Fruit fly (Drosophila melanogaster) whole organism, embryonic: ENCODE data around the gene CG2681.

Source experiments
- Antp ChIP-seq: fragments of 200-800 bp; sonication (Bioruptor generic); optimal IDR thresholded peaks from 3 replicates; lab custom pipeline; 2016; ENCODE audit warnings: missing biosample characterization, missing genetic modification characterization
- Atf-2 ChIP-seq: fragments of 200-800 bp; sonication (Bioruptor generic); optimal IDR thresholded peaks from 2 replicates; lab custom pipeline; 2016; ENCODE audit warnings: missing biosample characterization, missing genetic modification characterization
- B-H2 ChIP-seq: fragments of 200-800 bp; sonication (Bioruptor generic); optimal IDR thresholded peaks from 2 replicates; lab custom pipeline; 2018; ENCODE audit warnings: missing biosample characterization, mild to moderate bottlenecking, missing genetic modification characterization
- CG10366 ChIP-seq: fragments of 200-800 bp; sonication (Bioruptor generic); IDR thresholded peaks from 2 replicates; pipeline ENCODE4 v1.3.6; 2022; ENCODE audit warnings: missing biosample characterization, missing genetic modification characterization
- CG11093 ChIP-seq: fragments of 200-800 bp; sonication (Bioruptor generic); IDR thresholded peaks from 3 replicates; pipeline ENCODE4 v1.3.6; 2022; ENCODE audit warnings: missing biosample characterization, missing genetic modification characterization
- CG12104 ChIP-seq: fragments of 200-800 bp; sonication (Bioruptor generic); optimal IDR thresholded peaks from 3 replicates; lab custom pipeline; 2016; ENCODE audit warnings: missing biosample characterization, missing genetic modification characterization
- CG12299 ChIP-seq: fragments of 200-800 bp; sonication (Bioruptor generic); optimal IDR thresholded peaks from 2 replicates; lab custom pipeline; 2018; ENCODE audit warnings: missing biosample characterization, mild to moderate bottlenecking, missing genetic modification characterization
- CG13287 ChIP-seq: fragments of 200-800 bp; sonication (Bioruptor generic); IDR thresholded peaks from 2 replicates; pipeline ENCODE4 v1.3.6; 2022; ENCODE audit warnings: missing biosample characterization, missing genetic modification characterization; ENCODE audit not compliant: partially characterized antibody
- CG15011 ChIP-seq: fragments of 200-800 bp; sonication (Bioruptor generic); optimal IDR thresholded peaks from 3 replicates; lab custom pipeline; 2018; ENCODE audit warnings: missing biosample characterization, mild to moderate bottlenecking, missing genetic modification characterization
- CG1647 ChIP-seq: fragments of 200-800 bp; sonication (Bioruptor generic); optimal IDR thresholded peaks from 3 replicates; lab custom pipeline; 2016; ENCODE audit warnings: missing biosample characterization, missing genetic modification characterization
- CG17186 ChIP-seq: fragments of 200-800 bp; sonication (Bioruptor generic); optimal IDR thresholded peaks from 3 replicates; lab custom pipeline; 2017; ENCODE audit warnings: missing biosample characterization, missing genetic modification reagents, missing genetic modification characterization
- CG1832 ChIP-seq: fragments of 200-800 bp; sonication (Bioruptor generic); optimal IDR thresholded peaks from 2 replicates; lab custom pipeline; 2017; ENCODE audit warnings: missing biosample characterization, mild to moderate bottlenecking, missing genetic modification characterization, inconsistent platforms
- CG30431 ChIP-seq: fragments of 200-800 bp; sonication (Bioruptor generic); optimal IDR thresholded peaks from 2 replicates; lab custom pipeline; 2017; ENCODE audit warnings: missing biosample characterization, missing genetic modification characterization
- CG3065 ChIP-seq: fragments of 200-800 bp; sonication (Bioruptor generic); optimal IDR thresholded peaks from 2 replicates; lab custom pipeline; 2016; ENCODE audit warnings: missing biosample characterization, missing genetic modification characterization
- CG31224 ChIP-seq: fragments of 200-800 bp; sonication (Bioruptor generic); IDR thresholded peaks from 2 replicates; pipeline ENCODE4 v1.3.6; 2022; ENCODE audit warnings: missing biosample characterization, missing genetic modification characterization
- CG31365 ChIP-seq: fragments of 200-800 bp; sonication (Bioruptor generic); optimal IDR thresholded peaks from 2 replicates; lab custom pipeline; 2018; ENCODE audit warnings: missing biosample characterization, mild to moderate bottlenecking, missing genetic modification characterization
- CG32772 ChIP-seq: fragments of 200-800 bp; sonication (Bioruptor generic); IDR thresholded peaks from 2 replicates; pipeline ENCODE4 v1.3.6; 2022; ENCODE audit warnings: missing biosample characterization, missing genetic modification characterization
- CG34224 ChIP-seq: fragments of 200-800 bp; sonication (Bioruptor generic); IDR thresholded peaks from 3 replicates; pipeline ENCODE4 v1.3.6; 2022; ENCODE audit warnings: missing biosample characterization, missing genetic modification characterization; ENCODE audit not compliant: partially characterized antibody
- CG34422 ChIP-seq: fragments of 200-800 bp; sonication (Bioruptor generic); IDR thresholded peaks from 3 replicates; pipeline ENCODE4 v1.3.6; 2022; ENCODE audit warnings: missing biosample characterization, missing genetic modification characterization
- CG4404 ChIP-seq: fragments of 200-800 bp; sonication (Bioruptor generic); IDR thresholded peaks from 2 replicates; pipeline ENCODE4 v1.3.6; 2022; ENCODE audit warnings: missing biosample characterization, missing genetic modification characterization
- CG7839 ChIP-seq: fragments of 200-800 bp; sonication (Bioruptor generic); optimal IDR thresholded peaks from 3 replicates; lab custom pipeline; 2018; ENCODE audit warnings: missing biosample characterization, mild to moderate bottlenecking, missing genetic modification characterization, moderate library complexity
- CG7987 ChIP-seq: fragments of 200-800 bp; sonication (Bioruptor generic); optimal IDR thresholded peaks from 2 replicates; lab custom pipeline; 2018; ENCODE audit warnings: missing biosample characterization, mild to moderate bottlenecking, missing genetic modification characterization, moderate library complexity
- CG9437 ChIP-seq: fragments of 200-800 bp; sonication (Bioruptor generic); optimal IDR thresholded peaks from 2 replicates; lab custom pipeline; 2018; ENCODE audit warnings: missing biosample characterization, mild to moderate bottlenecking, missing genetic modification characterization
- CG9932 ChIP-seq: fragments of 200-800 bp; sonication (Bioruptor generic); IDR thresholded peaks from 2 replicates; pipeline ENCODE4 v1.3.6; 2022; ENCODE audit warnings: missing biosample characterization, missing genetic modification characterization
- Camta ChIP-seq: fragments of 200-800 bp; sonication (Bioruptor generic); optimal IDR thresholded peaks from 2 replicates; lab custom pipeline; 2016; ENCODE audit warnings: missing biosample characterization, missing genetic modification characterization
- Dbx ChIP-seq: fragments of 200-800 bp; sonication (Bioruptor generic); IDR thresholded peaks from 3 replicates; pipeline ENCODE4 v1.3.6; 2022; ENCODE audit warnings: missing biosample characterization, missing genetic modification characterization
- Gug ChIP-seq: fragments of 200-800 bp; sonication (Bioruptor generic); IDR thresholded peaks from 4 replicates; pipeline ENCODE4 v1.3.6; 2022; ENCODE audit warnings: missing biosample characterization, missing genetic modification characterization
- Sox102F ChIP-seq: fragments of 200-800 bp; sonication (Bioruptor generic); optimal IDR thresholded peaks from 2 replicates; lab custom pipeline; 2018; ENCODE audit warnings: missing biosample characterization, mild to moderate bottlenecking, missing genetic modification characterization, moderate library complexity
- Sry-δ ChIP-seq: fragments of 200-800 bp; sonication (Bioruptor generic); optimal IDR thresholded peaks from 2 replicates; lab custom pipeline; 2016; ENCODE audit warnings: missing biosample characterization, missing genetic modification characterization
- abd-A ChIP-seq: fragments of 200-800 bp; sonication (Bioruptor generic); optimal IDR thresholded peaks from 3 replicates; lab custom pipeline; 2019; ENCODE audit warnings: missing biosample characterization, mild to moderate bottlenecking, missing genetic modification characterization, moderate library complexity
- aop ChIP-seq: fragments of 200-800 bp; sonication (Bioruptor generic); IDR thresholded peaks from 2 replicates; pipeline ENCODE4 v1.3.6; 2022; ENCODE audit warnings: missing biosample characterization, missing genetic modification characterization
- cad ChIP-seq: fragments of >200 bp; optimal IDR thresholded peaks from 2 replicates; lab custom pipeline; 2017; ENCODE audit warnings: missing biosample characterization, missing genetic modification characterization
- cato ChIP-seq: fragments of 200-800 bp; sonication (Bioruptor generic); optimal IDR thresholded peaks from 2 replicates; lab custom pipeline; 2016; ENCODE audit warnings: missing biosample characterization, missing genetic modification characterization, borderline replicate concordance
- ci ChIP-seq: fragments of 200-800 bp; sonication (Bioruptor generic); IDR thresholded peaks from 3 replicates; pipeline ENCODE4 v1.3.6; 2022; ENCODE audit warnings: missing biosample characterization, missing genetic modification characterization
- danr ChIP-seq: fragments of 200-800 bp; sonication (Bioruptor generic); IDR thresholded peaks from 2 replicates; pipeline ENCODE4 v1.3.6; 2022; ENCODE audit warnings: missing biosample characterization, missing genetic modification characterization
- emc ChIP-seq: fragments of 200-800 bp; sonication (Bioruptor generic); optimal IDR thresholded peaks from 2 replicates; lab custom pipeline; 2016; ENCODE audit warnings: missing biosample characterization, missing genetic modification characterization
- ewg ChIP-seq: fragments of 200-800 bp; sonication (Bioruptor generic); optimal IDR thresholded peaks from 3 replicates; lab custom pipeline; 2017; ENCODE audit warnings: mild to moderate bottlenecking, missing biosample characterization, missing genetic modification reagents, missing genetic modification characterization
- gcm ChIP-seq: fragments of 200-800 bp; sonication (Bioruptor generic); optimal IDR thresholded peaks from 2 replicates; lab custom pipeline; 2019; ENCODE audit warnings: missing biosample characterization, mild to moderate bottlenecking, missing genetic modification characterization, moderate library complexity
- jigr1 ChIP-seq: fragments of 200-800 bp; sonication (Bioruptor generic); IDR thresholded peaks from 3 replicates; pipeline ENCODE4 v1.3.6; 2022; ENCODE audit warnings: missing biosample characterization, missing genetic modification characterization
- lbe ChIP-seq: fragments of 200-800 bp; sonication (Bioruptor generic); optimal IDR thresholded peaks from 2 replicates; lab custom pipeline; 2016; ENCODE audit warnings: missing biosample characterization, mild to moderate bottlenecking, missing genetic modification characterization
- nom ChIP-seq: fragments of 200-800 bp; sonication (Bioruptor generic); optimal IDR thresholded peaks from 2 replicates; lab custom pipeline; 2017; ENCODE audit warnings: missing biosample characterization, missing genetic modification characterization, mild to moderate bottlenecking, moderate library complexity, missing genetic modification reagents
- odd ChIP-seq: fragments of 200-800 bp; sonication (Bioruptor generic); optimal IDR thresholded peaks from 2 replicates; lab custom pipeline; 2017; ENCODE audit warnings: missing biosample characterization, mild to moderate bottlenecking, missing genetic modification characterization
- pb ChIP-seq: fragments of 200-800 bp; sonication (Bioruptor generic); optimal IDR thresholded peaks from 3 replicates; lab custom pipeline; 2016; ENCODE audit warnings: missing biosample characterization, missing genetic modification characterization
- peb ChIP-seq: fragments of 200-800 bp; sonication (Bioruptor generic); IDR thresholded peaks from 2 replicates; pipeline ENCODE4 v1.3.6; 2022; ENCODE audit warnings: missing biosample characterization, missing genetic modification characterization
- prd ChIP-seq, 3 experiments: fragments of >200 bp in 2 of 3; fragments of 200-800 bp in 1 of 3; sonication (Bioruptor generic) in 1 of 3; optimal IDR thresholded peaks in 2 of 3; IDR thresholded peaks in 1 of 3; 2 replicates in 2 of 3; 3 replicates in 1 of 3; pipeline versions ENCODE4 v1.3.6 to Lab custom; 2017 to 2022; ENCODE audit warnings: missing biosample characterization in 1 of 3, missing genetic modification characterization in 1 of 3
- sc ChIP-seq, 3 experiments: fragments of >200 bp in 2 of 3; fragments of 200-800 bp in 1 of 3; sonication (Bioruptor generic) in 1 of 3; optimal IDR thresholded peaks; 2 replicates in 2 of 3; 3 replicates in 1 of 3; lab custom pipeline; 2017; ENCODE audit warnings: mild to moderate bottlenecking in 1 of 3, missing biosample characterization in 1 of 3, missing genetic modification characterization in 1 of 3, missing genetic modification reagents in 1 of 3
- schlank ChIP-seq: fragments of 200-800 bp; sonication (Bioruptor generic); optimal IDR thresholded peaks from 2 replicates; lab custom pipeline; 2018; ENCODE audit warnings: missing biosample characterization, mild to moderate bottlenecking, missing genetic modification characterization
- sima ChIP-seq: fragments of 200-800 bp; sonication (Bioruptor generic); optimal IDR thresholded peaks from 2 replicates; lab custom pipeline; 2016; ENCODE audit warnings: missing biosample characterization, missing genetic modification characterization
- sna ChIP-seq: fragments of 200-800 bp; sonication (Bioruptor generic); IDR thresholded peaks from 2 replicates; pipeline ENCODE4 v1.3.6; 2022; ENCODE audit warnings: missing biosample characterization, missing genetic modification characterization; ENCODE audit not compliant: partially characterized antibody
- yki ChIP-seq: fragments of >200 bp; optimal IDR thresholded peaks from 3 replicates; lab custom pipeline; 2018

Gene CG2681

DNA sequence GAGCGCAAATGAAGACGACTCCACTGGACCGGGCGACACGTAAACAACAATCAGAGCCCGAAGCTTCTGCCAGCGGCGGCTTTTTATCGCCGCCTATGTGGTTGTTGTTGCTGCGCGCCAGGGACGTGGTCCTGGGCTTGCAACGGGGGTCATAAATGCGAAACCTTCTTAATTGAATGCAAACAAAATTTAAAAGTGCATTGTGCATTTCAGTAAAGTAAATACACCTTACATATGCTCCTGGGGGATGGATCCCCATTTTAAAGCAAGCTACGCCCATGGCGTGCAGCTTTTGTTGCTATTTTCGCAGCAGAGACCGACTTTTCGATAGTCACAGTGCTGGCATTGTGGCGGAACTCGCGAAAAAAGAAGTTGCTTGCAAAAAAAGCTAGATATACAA lies 4.8 kb upstream of the CG2681 start, which contains the start of gene Ugalt (continued):
- peak; percentile 100 for TF ChIP-seq pb (GFP tag; lab: Kevin White, UChicago)
- TF ChIP-seq sc (optimal IDR thresholded peaks at IDR 0.05; lab: Kevin White, UChicago): no peak
- peak; percentile 100 for TF ChIP-seq sc (GFP tag; optimal IDR thresholded peaks at IDR 0.05; lab: Kevin White, UChicago)
- peak; percentile 100 for TF ChIP-seq Dbx (GFP tag; lab: Robert Waterston, UW)
- TF ChIP-seq Antp (GFP tag; lab: Kevin White, UChicago): peak; percentile 100
- peak; percentile 100 for TF ChIP-seq CG10366 (GFP tag; lab: Robert Waterston, UW)
- TF ChIP-seq cad (GFP tag; lab: Kevin White, UChicago): no peak
- TF ChIP-seq peb (GFP tag; lab: Robert Waterston, UW): peak; percentile 100
- TF ChIP-seq CG13287 (GFP tag; lab: Robert Waterston, UW): peak; percentile 71
- TF ChIP-seq abd-A: peak; percentile 100
- peak; percentile 100 for TF ChIP-seq CG3065 (GFP tag; lab: Kevin White, UChicago)
- TF ChIP-seq B-H2 (GFP tag; lab: Kevin White, UChicago): peak; percentile 99
- TF ChIP-seq ci (GFP tag; lab: Robert Waterston, UW): peak; percentile 100
- peak; percentile 100 for TF ChIP-seq jigr1
- no peak for TF ChIP-seq prd (optimal IDR thresholded peaks at IDR 0.05; lab: Kevin White, UChicago)
- TF ChIP-seq prd (GFP tag; IDR thresholded peaks at IDR 0.05; lab: Robert Waterston, UW): peak; percentile 100
- peak; percentile 100 for TF ChIP-seq CG7987 (GFP tag; lab: Kevin White, UChicago)
- peak; percentile 100 for TF ChIP-seq nom (GFP tag; lab: Kevin White, UChicago)
- TF ChIP-seq CG12299 (tag; lab: Kevin White, UChicago): peak; percentile 100
- TF ChIP-seq Gug: peak; percentile 100
- TF ChIP-seq CG9437 (GFP tag; lab: Kevin White, UChicago): peak; percentile 97
- TF ChIP-seq schlank (tag; lab: Kevin White, UChicago): peak; percentile 100
- peak; percentile 100 for TF ChIP-seq Sox102F (GFP tag; lab: Kevin White, UChicago)
- TF ChIP-seq CG34422 (GFP tag; lab: Robert Waterston, UW): peak; percentile 100
- TF ChIP-seq CG1832: peak; percentile 80
- no peak for TF ChIP-seq sna (GFP tag; lab: Robert Waterston, UW)
- peak; percentile 100 for TF ChIP-seq odd
- TF ChIP-seq CG30431: peak; percentile 100
- TF ChIP-seq CG7839 (tag; lab: Kevin White, UChicago): peak; percentile 100
- peak; percentile 94 for TF ChIP-seq Sry-δ (GFP tag; lab: Kevin White, UChicago)
- peak; percentile 100 for TF ChIP-seq Atf-2 (GFP tag; lab: Kevin White, UChicago)
- TF ChIP-seq ewg (GFP tag; lab: Kevin White, UChicago): peak; percentile 100
- TF ChIP-seq danr (GFP tag; lab: Robert Waterston, UW): peak; percentile 100
- TF ChIP-seq Camta (GFP tag; lab: Kevin White, UChicago): peak; percentile 100
- TF ChIP-seq sima (GFP tag; lab: Kevin White, UChicago): peak; percentile 100
- peak; percentile 100 for TF ChIP-seq emc (GFP tag; lab: Kevin White, UChicago)
- TF ChIP-seq CG15011 (GFP tag; lab: Kevin White, UChicago): peak; percentile 100
- peak; percentile 98 for TF ChIP-seq CG17186 (GFP tag; lab: Kevin White, UChicago)
- TF ChIP-seq CG31365 (tag; lab: Kevin White, UChicago): peak; percentile 97
- TF ChIP-seq CG4404 (GFP tag; lab: Robert Waterston, UW): peak; percentile 100
- peak; percentile 100 for TF ChIP-seq CG31224 (GFP tag; lab: Robert Waterston, UW)
- TF ChIP-seq CG1647 (GFP tag; lab: Kevin White, UChicago): peak; percentile 100
- peak; percentile 100 for TF ChIP-seq cato (GFP tag; lab: Kevin White, UChicago)
- peak; percentile 100 for TF ChIP-seq aop (GFP tag; lab: Robert Waterston, UW)
- TF ChIP-seq CG9932 (GFP tag; lab: Robert Waterston, UW): peak; percentile 100
- TF ChIP-seq lbe: peak; percentile 99
- peak; percentile 100 for TF ChIP-seq gcm (GFP tag; lab: Kevin White, UChicago)
- TF ChIP-seq CG34224 (GFP tag; lab: Robert Waterston, UW): no peak
- TF ChIP-seq CG11093 (GFP tag; lab: Robert Waterston, UW): peak; percentile 100
- TF ChIP-seq CG32772: peak; percentile 100
- TF ChIP-seq yki (lab: Kevin White, UChicago): no peak
- peak; percentile 100 for TF ChIP-seq CG12104 (GFP tag; lab: Kevin White, UChicago)
